Worm (Caenorhabditis elegans): Measurements from ENCODE around the gene pmk-3.

- no peak for TF ChIP-seq pag-3 (tag; optimal IDR thresholded peaks at IDR 0.05; ENCODE audit: borderline replicate concordance)
- TF ChIP-seq ceh-34 (tag; optimal IDR thresholded peaks at IDR 0.05): no peak
- TF ChIP-seq sdc-2 (tag; optimal IDR thresholded peaks at IDR 0.05): no peak
Measured at ce11 chrIV:8168660-8169059, 29.6 kb downstream of the pmk-3 start, which contains the start of gene clec-52.

Data from whole organism, late embryonic.